Worm (Caenorhabditis elegans) whole organism, mixed stage, embryonic: ENCODE results near the gene smr-1.

Source experiments
- M03D4.4 ChIP-seq: sonication (generic microtip); optimal IDR thresholded peaks from 2 replicates; lab custom pipeline; 2017; ENCODE audit warnings: mild to moderate bottlenecking, missing genetic modification characterization, missing compliant biosample characterization
- bed-3 ChIP-seq: fragments of 200-800 bp; sonication (Bioruptor generic); optimal IDR thresholded peaks from 3 replicates; lab custom pipeline; 2018; ENCODE audit warnings: mild to moderate bottlenecking, missing genetic modification characterization, moderate library complexity, missing compliant biosample characterization
- blmp-1 ChIP-seq: fragments of 150-350 bp; optimal IDR thresholded peaks from 2 replicates; lab custom pipeline; 2014; ENCODE audit warnings: missing biosample characterization, missing genetic modification characterization
- ceh-39 ChIP-seq: fragments of 150-350 bp; optimal IDR thresholded peaks from 2 replicates; lab custom pipeline; 2014; ENCODE audit warnings: missing biosample characterization, missing genetic modification characterization
- ceh-43 ChIP-seq: fragments of 200-800 bp; sonication (Bioruptor generic); optimal IDR thresholded peaks from 2 replicates; lab custom pipeline; 2018; ENCODE audit warnings: mild to moderate bottlenecking, missing genetic modification characterization, moderate library complexity, missing compliant biosample characterization
- ceh-83 ChIP-seq: fragments of 200-800 bp; sonication (Bioruptor generic); optimal IDR thresholded peaks from 2 replicates; lab custom pipeline; 2018; ENCODE audit warnings: mild to moderate bottlenecking, missing genetic modification characterization, missing compliant biosample characterization
- ces-1 ChIP-seq: fragments of 150-350 bp; optimal IDR thresholded peaks from 2 replicates; lab custom pipeline; 2014; ENCODE audit warnings: missing biosample characterization, missing genetic modification reagents, missing genetic modification characterization
- cnd-1 ChIP-seq: fragments of 200-800 bp; sonication (Bioruptor generic); optimal IDR thresholded peaks from 2 replicates; lab custom pipeline; 2018; ENCODE audit warnings: mild to moderate bottlenecking, missing genetic modification characterization, missing compliant biosample characterization
- drap-1 ChIP-seq: fragments of 200-800 bp; sonication (Bioruptor generic); optimal IDR thresholded peaks from 3 replicates; lab custom pipeline; 2018; ENCODE audit warnings: mild to moderate bottlenecking, missing genetic modification characterization, missing compliant biosample characterization
- elt-1 ChIP-seq: sonication (generic microtip); optimal IDR thresholded peaks from 2 replicates; lab custom pipeline; 2017; ENCODE audit warnings: missing genetic modification characterization, mild to moderate bottlenecking, missing compliant biosample characterization, antibody characterized with exemption, moderate library complexity, borderline replicate concordance; ENCODE audit not compliant: insufficient read depth
- elt-3 ChIP-seq: fragments of 150-350 bp; optimal IDR thresholded peaks from 2 replicates; lab custom pipeline; 2014; ENCODE audit warnings: missing biosample characterization, missing genetic modification characterization
- flh-1 ChIP-seq: fragments of 200-800 bp; sonication (Bioruptor generic); optimal IDR thresholded peaks from 2 replicates; lab custom pipeline; 2018; ENCODE audit warnings: mild to moderate bottlenecking, missing genetic modification characterization, moderate library complexity, missing compliant biosample characterization
- ham-2 ChIP-seq: fragments of 200-800 bp; sonication (Bioruptor generic); optimal IDR thresholded peaks from 2 replicates; lab custom pipeline; 2018; ENCODE audit warnings: mild to moderate bottlenecking, missing genetic modification characterization, missing compliant biosample characterization
- hlh-1 ChIP-seq: fragments of 150-350 bp; optimal IDR thresholded peaks from 2 replicates; lab custom pipeline; 2014; ENCODE audit warnings: missing biosample characterization, missing genetic modification reagents, missing genetic modification characterization
- lin-13 ChIP-seq: fragments of 150-350 bp; optimal IDR thresholded peaks from 2 replicates; lab custom pipeline; 2014; ENCODE audit warnings: missing biosample characterization, missing genetic modification characterization
- lin-32 ChIP-seq: fragments of 200-800 bp; sonication (Bioruptor generic); optimal IDR thresholded peaks from 2 replicates; lab custom pipeline; 2018; ENCODE audit warnings: mild to moderate bottlenecking, missing genetic modification characterization, missing compliant biosample characterization
- lsy-2 ChIP-seq: fragments of 150-350 bp; optimal IDR thresholded peaks from 2 replicates; lab custom pipeline; 2014; ENCODE audit warnings: missing biosample characterization, missing genetic modification characterization
- mab-5 ChIP-seq: fragments of 150-350 bp; optimal IDR thresholded peaks from 2 replicates; lab custom pipeline; 2014; ENCODE audit warnings: missing biosample characterization, missing genetic modification characterization
- mep-1 ChIP-seq: fragments of 150-350 bp; optimal IDR thresholded peaks from 2 replicates; lab custom pipeline; 2017; ENCODE audit warnings: missing biosample characterization, missing genetic modification reagents, missing genetic modification characterization, inconsistent platforms
- mls-2 ChIP-seq: sonication (generic microtip); optimal IDR thresholded peaks from 2 replicates; lab custom pipeline; 2016; ENCODE audit warnings: mild to moderate bottlenecking, missing genetic modification characterization, moderate library complexity, missing compliant biosample characterization
- nhr-12 ChIP-seq: fragments of 150-350 bp; optimal IDR thresholded peaks from 2 replicates; lab custom pipeline; 2014; ENCODE audit warnings: missing biosample characterization, missing genetic modification characterization
- nhr-2 ChIP-seq: fragments of 150-350 bp; optimal IDR thresholded peaks from 2 replicates; lab custom pipeline; 2014; ENCODE audit warnings: missing biosample characterization, missing genetic modification characterization
- nhr-237 ChIP-seq: fragments of 150-350 bp; optimal IDR thresholded peaks from 2 replicates; lab custom pipeline; 2014; ENCODE audit warnings: missing biosample characterization, missing genetic modification characterization
- nhr-28 ChIP-seq: fragments of 150-350 bp; optimal IDR thresholded peaks from 2 replicates; lab custom pipeline; 2014; ENCODE audit warnings: missing biosample characterization, missing genetic modification characterization
- nhr-76 ChIP-seq: sonication (generic microtip); optimal IDR thresholded peaks from 2 replicates; lab custom pipeline; 2017; ENCODE audit warnings: missing biosample characterization, missing genetic modification characterization
- pha-4 ChIP-seq: fragments of 150-350 bp; optimal IDR thresholded peaks from 2 replicates; lab custom pipeline; 2018; ENCODE audit warnings: missing biosample characterization, missing genetic modification reagents, missing genetic modification characterization
- sptf-1 ChIP-seq: sonication (generic microtip); optimal IDR thresholded peaks from 2 replicates; lab custom pipeline; 2017; ENCODE audit warnings: mild to moderate bottlenecking, missing genetic modification characterization, moderate library complexity, missing compliant biosample characterization
- tbx-8 ChIP-seq: fragments of 200-800 bp; sonication (Bioruptor generic); optimal IDR thresholded peaks from 2 replicates; lab custom pipeline; 2018; ENCODE audit warnings: mild to moderate bottlenecking, missing genetic modification characterization, moderate library complexity, missing compliant biosample characterization
- unc-120 ChIP-seq: sonication (generic microtip); optimal IDR thresholded peaks from 2 replicates; lab custom pipeline; 2017; ENCODE audit warnings: missing genetic modification characterization, missing compliant biosample characterization; ENCODE audit not compliant: poor library complexity, severe bottlenecking
- unc-39 ChIP-seq: fragments of 150-350 bp; optimal IDR thresholded peaks from 2 replicates; lab custom pipeline; 2014; ENCODE audit warnings: missing biosample characterization, missing genetic modification characterization
- unc-62 ChIP-seq: fragments of 150-350 bp; optimal IDR thresholded peaks from 2 replicates; lab custom pipeline; 2014; ENCODE audit warnings: missing biosample characterization, missing genetic modification reagents, missing genetic modification characterization
- zip-8 ChIP-seq: fragments of 150-350 bp; optimal IDR thresholded peaks from 2 replicates; lab custom pipeline; 2014; ENCODE audit warnings: missing biosample characterization, missing genetic modification characterization
- ztf-11 ChIP-seq: fragments of 150-350 bp; optimal IDR thresholded peaks from 2 replicates; lab custom pipeline; 2014; ENCODE audit warnings: missing biosample characterization, missing genetic modification characterization

smr-1 gene

DNA sequence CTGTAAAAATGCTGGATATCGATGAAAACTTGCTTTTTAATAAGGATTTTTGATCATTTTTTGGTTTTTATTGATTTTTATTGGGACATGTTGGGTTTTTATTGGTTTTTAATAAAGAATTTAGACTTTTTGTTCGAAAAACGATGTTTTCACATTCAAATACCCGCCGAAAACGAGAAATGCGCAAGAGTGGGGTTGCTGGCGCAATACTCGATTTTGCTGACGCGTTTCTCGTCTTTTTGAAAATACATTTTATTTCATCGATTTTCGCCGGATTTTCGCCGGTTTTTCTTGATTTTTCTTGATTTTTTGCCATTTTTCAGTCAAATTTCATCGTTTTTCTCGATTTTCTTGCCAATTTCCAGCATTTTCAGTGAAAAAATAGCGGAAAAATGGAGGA, at the start of gene smr-1:
Gene smr-1, plus strand, starts transcription at position 375 of the 400 bp plus-strand sequence.
- TF ChIP-seq nhr-12 (tag; lab: Kevin White, UChicago) (no peak), flh-1 (GFP tag; lab: Kevin White, UChicago) (no peak), ceh-39 (tag; lab: Kevin White, UChicago) (peak; percentile 54), sptf-1 (peak; percentile 85), M03D4.4 (tag; lab: Kevin White, UChicago) (peak; percentile 64), mls-2 (tag; lab: Kevin White, UChicago) (peak; percentile 33), elt-3 (no peak), nhr-76 (tag; lab: Kevin White, UChicago) (no peak), lin-13 (tag; lab: Kevin White, UChicago) (peak; percentile 92), pha-4 (tag; lab: Kevin White, UChicago) (peak; percentile 47), mep-1 (tag; lab: Kevin White, UChicago) (peak; percentile 88), lsy-2 (tag; lab: Kevin White, UChicago) (peak; percentile 64), unc-62 (GFP tag; lab: Kevin White, UChicago) (no peak), nhr-28 (tag; lab: Kevin White, UChicago) (no peak), drap-1 (GFP tag; lab: Kevin White, UChicago) (no peak), zip-8 (tag; lab: Kevin White, UChicago) (no peak), hlh-1 (tag; lab: Kevin White, UChicago) (no peak), bed-3 (peak; percentile 41), mab-5 (tag; lab: Kevin White, UChicago) (no peak), nhr-2 (tag; lab: Kevin White, UChicago) (peak; percentile 15), cnd-1 (tag; lab: Kevin White, UChicago) (peak; percentile 32), unc-120 (tag; lab: Kevin White, UChicago) (no peak), elt-1 (tag; lab: Kevin White, UChicago) (no peak), tbx-8 (GFP tag; lab: Kevin White, UChicago) (peak; percentile 16), nhr-237 (tag; lab: Kevin White, UChicago) (peak; percentile 28), ztf-11 (tag; lab: Kevin White, UChicago) (peak; percentile 33), ceh-43 (GFP tag; lab: Kevin White, UChicago) (no peak), ces-1 (GFP tag; lab: Kevin White, UChicago) (peak; percentile 20), ham-2 (GFP tag; lab: Kevin White, UChicago) (no peak)
- TF ChIP-seq, all 35 proteins: peak for 15

DNA sequence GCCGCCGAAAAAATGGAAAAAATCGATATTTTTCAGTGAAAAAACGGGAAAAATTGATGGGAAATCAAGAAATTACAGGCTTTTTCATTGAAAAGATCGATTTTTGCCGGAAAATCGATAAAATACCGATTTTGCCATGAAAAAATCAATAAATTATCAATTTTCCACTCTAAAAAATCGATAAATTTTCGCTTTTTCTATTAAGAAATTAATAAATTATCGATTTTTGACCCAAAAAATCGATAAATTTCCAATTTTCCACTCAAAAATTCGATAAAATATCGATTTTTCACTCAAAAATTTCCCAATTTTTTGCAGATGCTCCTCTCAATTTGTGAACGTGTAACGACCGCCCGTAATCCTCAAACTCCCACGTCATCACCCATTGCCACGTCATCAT, 48.6 kb upstream of the smr-1 start:
- TF ChIP-seq drap-1 (GFP tag; lab: Kevin White, UChicago) (no peak), blmp-1 (tag; lab: Kevin White, UChicago) (no peak), lin-32 (GFP tag; lab: Kevin White, UChicago) (no peak), mab-5 (tag; lab: Kevin White, UChicago) (no peak), flh-1 (GFP tag; lab: Kevin White, UChicago) (no peak), elt-3 (no peak), ceh-39 (tag; lab: Kevin White, UChicago) (no peak), M03D4.4 (tag; lab: Kevin White, UChicago) (no peak), unc-120 (tag; lab: Kevin White, UChicago) (no peak), unc-39 (tag; lab: Kevin White, UChicago) (no peak), ceh-83 (GFP tag; lab: Kevin White, UChicago) (no peak), bed-3 (no peak), sptf-1 (no peak), ztf-11 (tag; lab: Kevin White, UChicago) (no peak), elt-1 (tag; lab: Kevin White, UChicago) (no peak)

DNA sequence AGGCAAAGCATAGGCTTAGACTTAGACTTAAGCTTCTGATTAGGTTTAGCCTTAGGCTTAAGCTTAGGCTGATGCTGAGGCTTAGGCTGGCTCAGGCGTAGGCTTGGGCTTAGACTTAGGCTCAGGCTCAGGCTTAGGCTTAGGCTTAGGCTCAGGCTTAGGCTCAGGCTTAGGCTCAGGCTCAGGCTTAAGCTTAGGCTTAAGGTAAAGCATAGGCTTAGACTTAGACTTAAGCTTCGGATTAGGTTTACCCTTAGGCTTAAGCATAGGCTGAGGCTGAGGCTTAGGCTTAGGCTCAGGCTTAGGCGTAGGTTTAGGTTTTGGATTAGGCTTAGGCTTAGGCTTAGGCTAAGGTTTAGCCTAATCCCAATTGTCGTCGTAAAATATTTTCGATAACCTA, 43.4 kb upstream of the smr-1 start:
- no peak for TF ChIP-seq ham-2 (GFP tag; lab: Kevin White, UChicago)
- TF ChIP-seq hlh-1 (tag; lab: Kevin White, UChicago) = no peak
- TF ChIP-seq lin-13 (tag; lab: Kevin White, UChicago) = no peak
- TF ChIP-seq elt-3 = no peak
- TF ChIP-seq M03D4.4 (tag; lab: Kevin White, UChicago) = no peak
- TF ChIP-seq unc-120 (tag; lab: Kevin White, UChicago) = no peak
- no peak for TF ChIP-seq nhr-76 (tag; lab: Kevin White, UChicago)
- TF ChIP-seq tbx-8 (GFP tag; lab: Kevin White, UChicago) = no peak
- no peak for TF ChIP-seq nhr-237 (tag; lab: Kevin White, UChicago)
- TF ChIP-seq ceh-83 (GFP tag; lab: Kevin White, UChicago) = no peak
- TF ChIP-seq mls-2 (tag; lab: Kevin White, UChicago) = no peak
